Fruit fly (Drosophila melanogaster) whole organism, embryonic: ENCODE data around the gene DEF8.

Experiments used
- Asciz ChIP-seq: fragments of 200-800 bp; sonication (Bioruptor generic); optimal IDR thresholded peaks from 2 replicates; lab custom pipeline; 2017; ENCODE audit warnings: missing biosample characterization, mild to moderate bottlenecking, missing genetic modification characterization, missing genetic modification reagents
- Atf-2 ChIP-seq: fragments of 200-800 bp; sonication (Bioruptor generic); optimal IDR thresholded peaks from 2 replicates; lab custom pipeline; 2016; ENCODE audit warnings: missing biosample characterization, missing genetic modification characterization
- Awh ChIP-seq: fragments of 200-800 bp; sonication (Bioruptor generic); IDR thresholded peaks from 2 replicates; pipeline ENCODE4, ENCODE4 v1.3.6; 2022; ENCODE audit warnings: missing biosample characterization, missing genetic modification characterization
- B-H1 ChIP-seq: fragments of 200-800 bp; sonication (Bioruptor generic); IDR thresholded peaks from 3 replicates; pipeline ENCODE4 v1.3.6; 2022; ENCODE audit warnings: missing biosample characterization, missing genetic modification characterization
- B-H2 ChIP-seq: fragments of 200-800 bp; sonication (Bioruptor generic); optimal IDR thresholded peaks from 2 replicates; lab custom pipeline; 2018; ENCODE audit warnings: missing biosample characterization, mild to moderate bottlenecking, missing genetic modification characterization
- CG10267 ChIP-seq: fragments of 200-800 bp; sonication (Bioruptor generic); optimal IDR thresholded peaks from 2 replicates; lab custom pipeline; 2018; ENCODE audit warnings: missing biosample characterization, mild to moderate bottlenecking, missing genetic modification characterization, moderate library complexity
- CG10431 ChIP-seq: fragments of 200-800 bp; sonication (Bioruptor generic); optimal IDR thresholded peaks from 3 replicates; lab custom pipeline; 2018; ENCODE audit warnings: missing biosample characterization, mild to moderate bottlenecking, missing genetic modification characterization
- CG10462 ChIP-seq: fragments of 200-800 bp; sonication (Bioruptor generic); optimal IDR thresholded peaks from 2 replicates; lab custom pipeline; 2016; ENCODE audit warnings: missing biosample characterization, missing genetic modification characterization
- CG11085 ChIP-seq: fragments of 200-800 bp; sonication (Bioruptor generic); IDR thresholded peaks from 2 replicates; pipeline ENCODE4 v1.3.6; 2022; ENCODE audit warnings: missing biosample characterization, missing genetic modification characterization
- CG11560 ChIP-seq: fragments of 200-800 bp; sonication (Bioruptor generic); IDR thresholded peaks from 3 replicates; pipeline ENCODE4 v1.3.6; 2022; ENCODE audit warnings: missing biosample characterization, missing genetic modification characterization
- CG12071 ChIP-seq: fragments of 200-800 bp; sonication (Bioruptor generic); optimal IDR thresholded peaks from 3 replicates; lab custom pipeline; 2018; ENCODE audit warnings: missing biosample characterization, mild to moderate bottlenecking, missing genetic modification characterization
- CG12219 ChIP-seq: fragments of 200-800 bp; sonication (Bioruptor generic); optimal IDR thresholded peaks from 3 replicates; lab custom pipeline; 2018; ENCODE audit warnings: missing biosample characterization, mild to moderate bottlenecking, missing genetic modification characterization
- CG12659 ChIP-seq: fragments of 200-800 bp; sonication (Bioruptor generic); optimal IDR thresholded peaks from 3 replicates; lab custom pipeline; 2017; ENCODE audit warnings: mild to moderate bottlenecking, missing biosample characterization, missing genetic modification reagents, missing genetic modification characterization
- CG14710 ChIP-seq: fragments of 200-800 bp; sonication (Bioruptor generic); optimal IDR thresholded peaks from 3 replicates; lab custom pipeline; 2019; ENCODE audit warnings: missing biosample characterization, mild to moderate bottlenecking, missing genetic modification characterization, moderate library complexity
- CG17328 ChIP-seq: fragments of 200-800 bp; sonication (Bioruptor generic); IDR thresholded peaks from 2 replicates; pipeline ENCODE4 v1.3.6; 2022; ENCODE audit warnings: missing biosample characterization, missing genetic modification characterization
- CG17359 ChIP-seq: fragments of 200-800 bp; sonication (Bioruptor generic); optimal IDR thresholded peaks from 3 replicates; lab custom pipeline; 2018; ENCODE audit warnings: missing biosample characterization, mild to moderate bottlenecking, missing genetic modification characterization, moderate library complexity
- CG17385 ChIP-seq: fragments of 200-800 bp; sonication (Bioruptor generic); optimal IDR thresholded peaks from 3 replicates; lab custom pipeline; 2018; ENCODE audit warnings: missing biosample characterization, mild to moderate bottlenecking, missing genetic modification characterization
- CG33557 ChIP-seq: fragments of 200-800 bp; sonication (Bioruptor generic); optimal IDR thresholded peaks from 2 replicates; lab custom pipeline; 2019; ENCODE audit warnings: missing biosample characterization, mild to moderate bottlenecking, missing genetic modification characterization, moderate library complexity
- CG8290 ChIP-seq, 3 experiments: fragments of 200-800 bp; sonication (Bioruptor generic); optimal IDR thresholded peaks; 2 replicates each; lab custom pipeline; 2016 to 2019; ENCODE audit warnings: missing biosample characterization in 3 of 3, missing genetic modification characterization in 3 of 3, mild to moderate bottlenecking in 2 of 3, moderate library complexity in 1 of 3
- CG8924 ChIP-seq: fragments of 200-800 bp; optimal IDR thresholded peaks from 3 replicates; lab custom pipeline; 2019; ENCODE audit warnings: missing biosample characterization, mild to moderate bottlenecking, missing genetic modification characterization, moderate library complexity
- Deaf1 ChIP-seq: fragments of 200-800 bp; optimal IDR thresholded peaks from 3 replicates; lab custom pipeline; 2019; ENCODE audit warnings: missing biosample characterization, mild to moderate bottlenecking, missing genetic modification characterization, moderate library complexity
- Drgx ChIP-seq: fragments of 200-800 bp; sonication (Bioruptor generic); IDR thresholded peaks from 2 replicates; pipeline ENCODE4 v1.3.6; 2022; ENCODE audit warnings: missing biosample characterization, missing genetic modification characterization
- Neu2 ChIP-seq: fragments of 200-800 bp; sonication (Bioruptor generic); optimal IDR thresholded peaks from 3 replicates; lab custom pipeline; 2016; ENCODE audit warnings: missing biosample characterization, missing genetic modification characterization, borderline replicate concordance
- Nf-YC ChIP-seq: fragments of 200-800 bp; optimal IDR thresholded peaks from 3 replicates; lab custom pipeline; 2019; ENCODE audit warnings: missing biosample characterization, mild to moderate bottlenecking, missing genetic modification characterization, moderate library complexity
- Rfx ChIP-seq: fragments of 200-800 bp; sonication (Bioruptor generic); IDR thresholded peaks from 2 replicates; pipeline ENCODE4 v1.3.6; 2022; ENCODE audit warnings: missing biosample characterization, missing genetic modification characterization
- Xrp1 ChIP-seq: fragments of 200-800 bp; sonication (Bioruptor generic); IDR thresholded peaks from 2 replicates; pipeline ENCODE4 v1.3.6; 2022; ENCODE audit warnings: missing biosample characterization, missing genetic modification characterization
- abd-A ChIP-seq: fragments of 200-800 bp; sonication (Bioruptor generic); optimal IDR thresholded peaks from 3 replicates; lab custom pipeline; 2019; ENCODE audit warnings: missing biosample characterization, mild to moderate bottlenecking, missing genetic modification characterization, moderate library complexity
- ap ChIP-seq: fragments of 200-800 bp; sonication (Bioruptor generic); IDR thresholded peaks from 2 replicates; pipeline ENCODE4 v1.3.6; 2022; ENCODE audit warnings: missing biosample characterization, missing genetic modification characterization
- chinmo ChIP-seq: fragments of 200-800 bp; sonication (Bioruptor generic); IDR thresholded peaks from 4 replicates; pipeline ENCODE4 v1.3.6; 2022; ENCODE audit warnings: missing biosample characterization, missing genetic modification characterization; ENCODE audit not compliant: partially characterized antibody
- croc ChIP-seq: fragments of 200-800 bp; sonication (Bioruptor generic); conservative IDR thresholded peaks from 3 replicates; pipeline ENCODE4 v1.3.6; 2022; ENCODE audit warnings: missing biosample characterization, missing genetic modification characterization
- cwo ChIP-seq: fragments of 200-800 bp; sonication (Bioruptor generic); optimal IDR thresholded peaks from 3 replicates; lab custom pipeline; 2017; ENCODE audit warnings: missing biosample characterization, missing genetic modification characterization, mild to moderate bottlenecking, moderate library complexity, missing genetic modification reagents
- fd102C ChIP-seq: fragments of 200-800 bp; sonication (Bioruptor generic); optimal IDR thresholded peaks from 2 replicates; lab custom pipeline; 2018; ENCODE audit warnings: missing biosample characterization, mild to moderate bottlenecking, missing genetic modification characterization, moderate library complexity
- grau ChIP-seq: fragments of 200-800 bp; optimal IDR thresholded peaks from 3 replicates; lab custom pipeline; 2019; ENCODE audit warnings: missing biosample characterization, mild to moderate bottlenecking, missing genetic modification characterization, moderate library complexity
- gro ChIP-seq: fragments of 200-800 bp; sonication (Bioruptor generic); optimal IDR thresholded peaks from 2 replicates; lab custom pipeline; 2016; ENCODE audit warnings: missing biosample characterization, missing genetic modification characterization
- gt ChIP-seq: fragments of 200-800 bp; sonication (Bioruptor generic); IDR thresholded peaks from 2 replicates; pipeline ENCODE4 v1.3.6; 2022; ENCODE audit warnings: missing biosample characterization, missing genetic modification characterization
- hkb ChIP-seq, 2 experiments: fragments of 200-800 bp in 1 of 2; fragments of >200 bp in 1 of 2; sonication (Bioruptor generic) in 1 of 2; IDR thresholded peaks in 1 of 2; optimal IDR thresholded peaks in 1 of 2; 2 replicates each; pipeline versions ENCODE4 v1.3.6 to Lab custom; 2017 to 2022; ENCODE audit warnings: missing biosample characterization in 1 of 2, missing genetic modification characterization in 1 of 2
- jing ChIP-seq: fragments of 200-800 bp; sonication (Bioruptor generic); optimal IDR thresholded peaks from 2 replicates; lab custom pipeline; 2018; ENCODE audit warnings: missing biosample characterization, mild to moderate bottlenecking, missing genetic modification characterization
- ken ChIP-seq: fragments of 200-800 bp; sonication (Bioruptor generic); IDR thresholded peaks from 3 replicates; pipeline ENCODE4 v1.3.6; 2022; ENCODE audit warnings: missing biosample characterization, missing genetic modification characterization
- nerfin-2 ChIP-seq: fragments of 200-800 bp; sonication (Bioruptor generic); IDR thresholded peaks from 2 replicates; pipeline ENCODE4 v1.3.6; 2022; ENCODE audit warnings: missing biosample characterization, missing genetic modification characterization; ENCODE audit not compliant: partially characterized antibody
- onecut ChIP-seq: fragments of 200-800 bp; sonication (Bioruptor generic); IDR thresholded peaks from 2 replicates; pipeline ENCODE4 v1.3.6; 2022; ENCODE audit warnings: missing biosample characterization, missing genetic modification characterization
- pan ChIP-seq, 4 experiments: fragments of >200 bp in 3 of 4; fragments of 200-800 bp in 1 of 4; sonication (Bioruptor generic) in 1 of 4; optimal IDR thresholded peaks in 3 of 4; IDR thresholded peaks in 1 of 4; 2 replicates each; pipeline versions ENCODE4 v1.3.6 to Lab custom; 2017 to 2022; ENCODE audit warnings: missing biosample characterization in 2 of 4, missing genetic modification characterization in 2 of 4, mixed read lengths in 1 of 4
- sisA ChIP-seq: fragments of 200-800 bp; sonication (Bioruptor generic); IDR thresholded peaks from 2 replicates; pipeline ENCODE4 v1.3.6; 2022; ENCODE audit warnings: missing biosample characterization, missing genetic modification characterization
- sr ChIP-seq: fragments of 200-800 bp; sonication (Bioruptor generic); IDR thresholded peaks from 3 replicates; pipeline ENCODE4 v1.3.6; 2022; ENCODE audit warnings: missing biosample characterization, missing genetic modification characterization
- tna ChIP-seq: fragments of 200-800 bp; sonication (Bioruptor generic); IDR thresholded peaks from 2 replicates; pipeline ENCODE4 v1.3.6; 2022; ENCODE audit warnings: missing biosample characterization, missing genetic modification characterization; ENCODE audit not compliant: partially characterized antibody
- unc-4 ChIP-seq: fragments of 200-800 bp; sonication (Bioruptor generic); IDR thresholded peaks from 2 replicates; pipeline ENCODE4 v1.3.6; 2022; ENCODE audit warnings: missing biosample characterization, missing genetic modification characterization; ENCODE audit not compliant: partially characterized antibody
- vvl ChIP-seq: fragments of 200-800 bp; sonication (Bioruptor generic); IDR thresholded peaks from 2 replicates; pipeline ENCODE4 v1.3.6; 2022; ENCODE audit warnings: missing biosample characterization, missing genetic modification characterization
- zen ChIP-seq: fragments of 200-800 bp; sonication (Bioruptor generic); optimal IDR thresholded peaks from 3 replicates; lab custom pipeline; 2018; ENCODE audit warnings: missing biosample characterization, mild to moderate bottlenecking, missing genetic modification characterization, moderate library complexity
- zf30C ChIP-seq: fragments of 200-800 bp; sonication (Bioruptor generic); optimal IDR thresholded peaks from 3 replicates; lab custom pipeline; 2018; ENCODE audit warnings: missing biosample characterization, mild to moderate bottlenecking, missing genetic modification characterization

DEF8 gene

DNA sequence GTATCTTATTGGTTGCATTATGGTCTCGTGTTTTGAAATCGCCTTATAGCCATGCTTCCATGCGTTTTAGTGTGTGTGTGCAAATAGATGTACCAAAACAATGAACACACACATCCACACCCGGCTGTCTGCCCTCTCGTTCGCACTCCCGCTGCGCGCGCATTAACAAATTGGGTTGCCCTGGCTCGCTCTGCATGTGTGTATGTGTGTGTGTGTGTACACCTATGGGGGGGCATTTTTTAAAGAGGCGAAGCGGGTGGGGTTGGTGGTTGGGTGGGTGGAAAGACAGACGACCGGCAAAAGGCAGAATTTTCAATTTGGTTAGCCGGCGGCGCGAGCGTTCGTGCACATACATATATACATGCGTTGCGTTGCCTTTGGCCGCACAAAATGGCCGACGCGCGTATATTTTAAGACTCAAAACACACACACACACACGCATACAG is 7.8 kb upstream of the DEF8 start (continued):
- TF ChIP-seq jing (GFP tag; lab: Kevin White, UChicago): no peak
- TF ChIP-seq CG10462 (GFP tag; lab: Kevin White, UChicago): no peak
- no peak for TF ChIP-seq gt
- TF ChIP-seq sisA (GFP tag; lab: Robert Waterston, UW): no peak
- no peak for TF ChIP-seq abd-A (tag; lab: Kevin White, UChicago)
- TF ChIP-seq CG17359 (tag; lab: Kevin White, UChicago): no peak
- peak; percentile 88 for TF ChIP-seq CG12071 (GFP tag; lab: Kevin White, UChicago)
- no peak for TF ChIP-seq B-H1 (GFP tag; lab: Robert Waterston, UW)
- no peak for TF ChIP-seq croc
- peak; percentile 36 for TF ChIP-seq CG17385 (GFP tag; lab: Kevin White, UChicago)
- peak; percentile 9 for TF ChIP-seq CG14710
- TF ChIP-seq CG10267: no peak
- peak; percentile 77 for TF ChIP-seq CG8924 (tag; lab: Kevin White, UChicago)
- no peak for TF ChIP-seq nerfin-2 (GFP tag; lab: Robert Waterston, UW)
- peak; percentile 39; the same call in 1 of the 2 replicates for TF ChIP-seq Rfx (GFP tag; lab: Robert Waterston, UW)
- 0 out of 2 replicates have a peak, but pooled peaks have one; percentile 19 for TF ChIP-seq unc-4 (GFP tag; lab: Robert Waterston, UW)
- no peak for TF ChIP-seq ap
- no peak for TF ChIP-seq Xrp1 (GFP tag; lab: Robert Waterston, UW)
- 0 out of 3 replicates have a peak, but pooled peaks have one; percentile 25 for TF ChIP-seq ken
- TF ChIP-seq gro (GFP tag; lab: Kevin White, UChicago): peak; percentile 11
- TF ChIP-seq Awh (GFP tag; lab: Robert Waterston, UW): 0 out of 2 replicates have a peak, but pooled peaks have one; percentile 8
- TF ChIP-seq CG33557 (GFP tag; lab: Kevin White, UChicago): peak; percentile 36
- peak; percentile 36 for TF ChIP-seq grau (tag; lab: Kevin White, UChicago)
- no peak for TF ChIP-seq hkb (optimal IDR thresholded peaks at IDR 0.05; lab: Kevin White, UChicago)
- TF ChIP-seq hkb (GFP tag; IDR thresholded peaks at IDR 0.05; lab: Robert Waterston, UW): peak; percentile 40
- TF ChIP-seq CG10431: no peak
- TF ChIP-seq CG8290 (GFP tag; optimal IDR thresholded peaks at IDR 0.05; lab: Kevin White, UChicago): no peak
- TF ChIP-seq CG8290 (tag; optimal IDR thresholded peaks at IDR 0.05; lab: Kevin White, UChicago): peak in 1 of 2 experiments; percentile 84
- TF ChIP-seq CG12659 (GFP tag; lab: Kevin White, UChicago): peak; percentile 57
- TF ChIP-seq cwo (GFP tag; lab: Kevin White, UChicago): peak; percentile 91
- no peak for TF ChIP-seq Atf-2 (GFP tag; lab: Kevin White, UChicago)
- peak; percentile 92; the same call in 2 of the 3 replicates for TF ChIP-seq sr (GFP tag; lab: Robert Waterston, UW)
- no peak for TF ChIP-seq CG11560
- no peak for TF ChIP-seq Asciz
- TF ChIP-seq chinmo (GFP tag; lab: Robert Waterston, UW): peak; percentile 97
- TF ChIP-seq CG17328: no peak
- peak; percentile 72 for TF ChIP-seq vvl (GFP tag; lab: Robert Waterston, UW)
- no peak for TF ChIP-seq Neu2
- TF ChIP-seq B-H2 (GFP tag; lab: Kevin White, UChicago): peak; percentile 71
- no peak for TF ChIP-seq pan (optimal IDR thresholded peaks at IDR 0.05; lab: Kevin White, UChicago)
- peak in 1 of 2 experiments; percentile 11 for TF ChIP-seq pan (GFP tag; optimal IDR thresholded peaks at IDR 0.05 in 1 of 2, IDR thresholded peaks at IDR 0.05 in 1 of 2)
- TF ChIP-seq Drgx: peak; percentile 20; the same call in 1 of the 2 replicates
- no peak for TF ChIP-seq CG11085 (GFP tag; lab: Robert Waterston, UW)
- TF ChIP-seq CG12219 (GFP tag; lab: Kevin White, UChicago): peak; percentile 55
- TF ChIP-seq zf30C (GFP tag; lab: Kevin White, UChicago): no peak
- peak; percentile 70 for TF ChIP-seq Deaf1 (tag; lab: Kevin White, UChicago)
- TF ChIP-seq zen (tag; lab: Kevin White, UChicago): peak; percentile 56
- peak; percentile 33; the same call in 1 of the 2 replicates for TF ChIP-seq onecut (GFP tag; lab: Robert Waterston, UW)
- TF ChIP-seq Nf-YC (tag; lab: Kevin White, UChicago): peak; percentile 86
- TF ChIP-seq fd102C (GFP tag; lab: Kevin White, UChicago): no peak
- peak; percentile 16; the same call in 1 of the 2 replicates for TF ChIP-seq tna (GFP tag; lab: Robert Waterston, UW)
